Worm (Caenorhabditis elegans) whole organism, young adult: Measurements from ENCODE around the gene dac-1.

Experiments
- B0019.2 ChIP-seq: fragments of 200-800 bp; sonication (Bioruptor generic); conservative IDR thresholded peaks from 2 replicates; pipeline ENCODE4 v1.3.6; 2022; ENCODE audit warnings: missing genetic modification reagents, missing genetic modification characterization, missing compliant biosample characterization
- B0336.3 ChIP-seq: fragments of 200-800 bp; sonication (Bioruptor generic); IDR thresholded peaks from 2 replicates; pipeline ENCODE4 v1.3.6; 2022; ENCODE audit warnings: missing genetic modification characterization, missing compliant biosample characterization
- C06A6.2 ChIP-seq: fragments of 200-800 bp; sonication (Bioruptor generic); conservative IDR thresholded peaks from 2 replicates; pipeline ENCODE4 v1.3.6; 2022; ENCODE audit warnings: missing genetic modification characterization, missing compliant biosample characterization
- C17E4.6 ChIP-seq: fragments of 200-800 bp; sonication (Bioruptor generic); IDR thresholded peaks from 2 replicates; pipeline ENCODE4 v1.3.6; 2022; ENCODE audit warnings: missing genetic modification reagents, missing genetic modification characterization, missing compliant biosample characterization
- D2030.7 ChIP-seq: fragments of 200-800 bp; sonication (Bioruptor generic); IDR thresholded peaks from 2 replicates; pipeline ENCODE4 v1.3.6; 2022; ENCODE audit warnings: missing genetic modification reagents, missing genetic modification characterization, missing compliant biosample characterization
- F22D6.2 ChIP-seq: sonication (generic microtip); optimal IDR thresholded peaks from 2 replicates; lab custom pipeline; 2016; ENCODE audit warnings: mild to moderate bottlenecking, missing genetic modification characterization, missing compliant biosample characterization
- F23B12.7 ChIP-seq: sonication (generic microtip); optimal IDR thresholded peaks from 2 replicates; lab custom pipeline; 2017; ENCODE audit warnings: missing genetic modification characterization, mild to moderate bottlenecking, missing compliant biosample characterization, antibody characterized with exemption, moderate library complexity; ENCODE audit not compliant: insufficient read depth
- F33H1.4 ChIP-seq: fragments of 200-800 bp; sonication (Bioruptor generic); IDR thresholded peaks from 2 replicates; pipeline ENCODE4 v1.3.6; 2022; ENCODE audit warnings: missing genetic modification reagents, missing genetic modification characterization, missing compliant biosample characterization
- F37B4.10 ChIP-seq: fragments of 200-800 bp; sonication (Bioruptor generic); IDR thresholded peaks from 2 replicates; pipeline ENCODE4 v1.3.6; 2022; ENCODE audit warnings: missing genetic modification characterization, missing compliant biosample characterization
- F39B2.1 ChIP-seq: fragments of 200-800 bp; sonication (Bioruptor generic); IDR thresholded peaks from 2 replicates; pipeline ENCODE4 v1.3.6; 2022; ENCODE audit warnings: missing genetic modification reagents, missing genetic modification characterization, missing compliant biosample characterization
- F49E8.2 ChIP-seq: sonication (generic microtip); optimal IDR thresholded peaks from 3 replicates; lab custom pipeline; 2017; ENCODE audit warnings: missing genetic modification characterization, mild to moderate bottlenecking, missing compliant biosample characterization, antibody characterized with exemption, moderate library complexity; ENCODE audit not compliant: insufficient read depth
- F52B5.7 ChIP-seq: sonication (generic microtip); optimal IDR thresholded peaks from 2 replicates; lab custom pipeline; 2016; ENCODE audit warnings: mild to moderate bottlenecking, missing genetic modification characterization, missing compliant biosample characterization
- Y67H2A.10 ChIP-seq: fragments of 200-800 bp; sonication (Bioruptor generic); conservative IDR thresholded peaks from 2 replicates; pipeline ENCODE4 v1.3.6; 2022; ENCODE audit warnings: missing genetic modification reagents, missing genetic modification characterization, missing compliant biosample characterization
- Y79H2A.3 ChIP-seq: fragments of 200-800 bp; sonication (Bioruptor generic); conservative IDR thresholded peaks from 2 replicates; pipeline ENCODE4 v1.3.6; 2022; ENCODE audit warnings: missing genetic modification reagents, missing genetic modification characterization, missing compliant biosample characterization
- athp-1 ChIP-seq: sonication (generic microtip); optimal IDR thresholded peaks from 2 replicates; lab custom pipeline; 2017; ENCODE audit warnings: mild to moderate bottlenecking, missing genetic modification characterization, missing compliant biosample characterization
- attf-5 ChIP-seq: fragments of 200-800 bp; sonication (Bioruptor generic); optimal IDR thresholded peaks from 2 replicates; lab custom pipeline; 2018; ENCODE audit warnings: mild to moderate bottlenecking, missing genetic modification characterization, missing compliant biosample characterization
- cebp-1 ChIP-seq, 2 experiments: fragments of 200-800 bp in 1 of 2; sonication (Bioruptor generic) in 1 of 2; sonication (generic microtip) in 1 of 2; IDR thresholded peaks in 1 of 2; optimal IDR thresholded peaks in 1 of 2; 2 replicates each; pipeline versions ENCODE4 v1.3.6 to Lab custom; 2017 to 2022; ENCODE audit warnings: missing compliant biosample characterization in 2 of 2, missing genetic modification characterization in 2 of 2, mild to moderate bottlenecking in 1 of 2, missing genetic modification reagents in 1 of 2, moderate library complexity in 1 of 2
- ceh-27 ChIP-seq: fragments of 200-800 bp; sonication (Bioruptor generic); optimal IDR thresholded peaks from 2 replicates; lab custom pipeline; 2018; ENCODE audit warnings: mild to moderate bottlenecking, missing genetic modification characterization, moderate library complexity, missing compliant biosample characterization
- ceh-40 ChIP-seq: fragments of 200-800 bp; sonication (Bioruptor generic); IDR thresholded peaks from 2 replicates; pipeline ENCODE4 v1.3.6; 2022; ENCODE audit warnings: missing genetic modification characterization, missing compliant biosample characterization
- ceh-79 ChIP-seq: sonication (generic microtip); optimal IDR thresholded peaks from 2 replicates; lab custom pipeline; 2017; ENCODE audit warnings: mild to moderate bottlenecking, missing genetic modification characterization, missing compliant biosample characterization
- die-1 ChIP-seq: sonication (generic microtip); optimal IDR thresholded peaks from 2 replicates; lab custom pipeline; 2016; ENCODE audit warnings: missing genotype, mild to moderate bottlenecking, missing genetic modification characterization, missing compliant biosample characterization
- efl-1 ChIP-seq: fragments of 150-350 bp; optimal IDR thresholded peaks from 2 replicates; lab custom pipeline; 2014; ENCODE audit warnings: missing biosample characterization, missing genetic modification reagents, missing genetic modification characterization
- egl-18 ChIP-seq: fragments of 200-800 bp; sonication (Bioruptor generic); IDR thresholded peaks from 2 replicates; pipeline ENCODE4 v1.3.6; 2022; ENCODE audit warnings: missing genetic modification reagents, missing genetic modification characterization, missing compliant biosample characterization
- egrh-3 ChIP-seq: fragments of 200-800 bp; sonication (Bioruptor generic); IDR thresholded peaks from 2 replicates; pipeline ENCODE4 v1.3.6; 2022; ENCODE audit warnings: missing genetic modification reagents, missing genetic modification characterization, missing compliant biosample characterization
- gei-17 ChIP-seq: fragments of 200-800 bp; sonication (Bioruptor generic); optimal IDR thresholded peaks from 2 replicates; lab custom pipeline; 2018; ENCODE audit warnings: mild to moderate bottlenecking, missing genetic modification characterization, missing compliant biosample characterization
- him-1 ChIP-seq: sonication (generic microtip); optimal IDR thresholded peaks from 2 replicates; lab custom pipeline; 2016; ENCODE audit warnings: missing genotype, missing genetic modification reagents, missing genetic modification characterization, missing compliant biosample characterization
- hmg-1.2 ChIP-seq: fragments of 200-800 bp; sonication (Bioruptor generic); IDR thresholded peaks from 2 replicates; pipeline ENCODE4 v1.3.6; 2022; ENCODE audit warnings: missing genetic modification reagents, missing genetic modification characterization, missing compliant biosample characterization
- let-607 ChIP-seq, 2 experiments: fragments of 200-800 bp in 1 of 2; sonication (Bioruptor generic) in 1 of 2; sonication (generic microtip) in 1 of 2; optimal IDR thresholded peaks; 2 replicates each; lab custom pipeline; 2016 to 2018; ENCODE audit warnings: mild to moderate bottlenecking in 2 of 2, missing compliant biosample characterization in 2 of 2, missing genetic modification characterization in 2 of 2, moderate library complexity in 2 of 2, missing genotype in 1 of 2
- lin-35 ChIP-seq, 3 experiments: fragments of 150-350 bp in 2 of 3; sonication (generic microtip) in 1 of 3; optimal IDR thresholded peaks; 2 replicates each; lab custom pipeline; 2014 to 2018; ENCODE audit warnings: missing biosample characterization in 3 of 3, missing genetic modification characterization in 3 of 3, missing genetic modification reagents in 3 of 3
- lin-54 ChIP-seq: fragments of 200-800 bp; sonication (Bioruptor generic); optimal IDR thresholded peaks from 2 replicates; lab custom pipeline; 2018; ENCODE audit warnings: mild to moderate bottlenecking, missing genetic modification characterization, missing compliant biosample characterization
- madf-10 ChIP-seq: sonication (generic microtip); optimal IDR thresholded peaks from 2 replicates; lab custom pipeline; 2016; ENCODE audit warnings: mild to moderate bottlenecking, missing genetic modification characterization, missing compliant biosample characterization
- mcd-1 ChIP-seq: fragments of 200-800 bp; sonication (Bioruptor generic); IDR thresholded peaks from 2 replicates; pipeline ENCODE4 v1.3.6; 2022; ENCODE audit warnings: missing genetic modification reagents, missing genetic modification characterization, missing compliant biosample characterization
- nhr-80 ChIP-seq: sonication (generic microtip); optimal IDR thresholded peaks from 2 replicates; lab custom pipeline; 2016; ENCODE audit warnings: missing genetic modification characterization, missing compliant biosample characterization
- pbrm-1 ChIP-seq: fragments of 200-800 bp; sonication (Bioruptor generic); IDR thresholded peaks from 2 replicates; pipeline ENCODE4 v1.3.6; 2022; ENCODE audit warnings: missing genetic modification reagents, missing genetic modification characterization, missing compliant biosample characterization
- sdz-38 ChIP-seq: sonication (generic microtip); optimal IDR thresholded peaks from 2 replicates; lab custom pipeline; 2016; ENCODE audit warnings: missing genotype, missing genetic modification characterization, missing compliant biosample characterization
- snpc-1.1 ChIP-seq: sonication (generic microtip); optimal IDR thresholded peaks from 2 replicates; lab custom pipeline; 2017; ENCODE audit warnings: missing genetic modification characterization, mild to moderate bottlenecking, missing compliant biosample characterization, antibody characterized with exemption, moderate library complexity, missing genotype, missing genetic modification reagents; ENCODE audit not compliant: insufficient read depth
- snpc-3.4 ChIP-seq: sonication (generic microtip); optimal IDR thresholded peaks from 2 replicates; lab custom pipeline; 2017; ENCODE audit warnings: missing genetic modification characterization, mild to moderate bottlenecking, missing compliant biosample characterization, antibody characterized with exemption, moderate library complexity, missing genotype, missing genetic modification reagents
- tbp1 ChIP-seq: fragments of 200-800 bp; sonication (Bioruptor generic); optimal IDR thresholded peaks from 2 replicates; lab custom pipeline; 2018; ENCODE audit warnings: mild to moderate bottlenecking, missing genetic modification characterization, missing compliant biosample characterization
- tbx-9 ChIP-seq: sonication (generic microtip); optimal IDR thresholded peaks from 2 replicates; lab custom pipeline; 2016; ENCODE audit warnings: borderline replicate concordance, missing genetic modification characterization, inconsistent platforms, missing compliant biosample characterization
- tlf-1 ChIP-seq: fragments of 200-800 bp; sonication (Bioruptor generic); optimal IDR thresholded peaks from 2 replicates; lab custom pipeline; 2018; ENCODE audit warnings: mild to moderate bottlenecking, missing genetic modification characterization, missing compliant biosample characterization
- xnd-1 ChIP-seq: sonication (generic microtip); optimal IDR thresholded peaks from 2 replicates; lab custom pipeline; 2016; ENCODE audit warnings: missing genotype, missing genetic modification reagents, missing genetic modification characterization, missing compliant biosample characterization
- zfh-2 ChIP-seq: fragments of 200-800 bp; sonication (Bioruptor generic); conservative IDR thresholded peaks from 2 replicates; pipeline ENCODE4 v1.3.6; 2022; ENCODE audit warnings: missing genetic modification reagents, missing genetic modification characterization, missing compliant biosample characterization
- ztf-18 ChIP-seq: sonication (generic microtip); optimal IDR thresholded peaks from 2 replicates; lab custom pipeline; 2016; ENCODE audit warnings: missing genotype, mild to moderate bottlenecking, missing genetic modification characterization, missing compliant biosample characterization

The dac-1 gene

ce11 chrIII:793595-793994 is 22.4 kb upstream of the dac-1 start, which contains the start of gene snt-2 (continued):
- TF ChIP-seq cebp-1 (GFP tag; IDR thresholded peaks at IDR 0.05; lab: Robert Waterston, UW) = no peak
- TF ChIP-seq cebp-1 (tag; optimal IDR thresholded peaks at IDR 0.05; lab: Kevin White, UChicago) = peak; percentile 63
- no peak for TF ChIP-seq sdz-38 (tag; lab: Kevin White, UChicago)
- TF ChIP-seq F23B12.7 (tag; lab: Kevin White, UChicago) = peak; percentile 86
- TF ChIP-seq F33H1.4 (GFP tag; lab: Robert Waterston, UW) = peak; percentile 96
- peak; percentile 75 for TF ChIP-seq zfh-2
- TF ChIP-seq B0019.2 = no peak
- peak; percentile 73 for TF ChIP-seq pbrm-1
- TF ChIP-seq athp-1 (tag; lab: Kevin White, UChicago) = no peak
- peak; percentile 48 for TF ChIP-seq efl-1
- no peak for TF ChIP-seq C06A6.2 (GFP tag; lab: Robert Waterston, UW)
- peak; percentile 19 for TF ChIP-seq snpc-3.4 (tag; lab: Kevin White, UChicago)
- peak in 1 of 3 experiments; percentile 55 for TF ChIP-seq lin-35 (GFP tag; optimal IDR thresholded peaks at IDR 0.05; lab: Kevin White, UChicago)
- TF ChIP-seq tlf-1 (GFP tag; lab: Kevin White, UChicago) = peak; percentile 35
- peak; percentile 41 for TF ChIP-seq nhr-80 (tag; lab: Kevin White, UChicago)
- peak; percentile 52 for TF ChIP-seq F49E8.2 (tag; lab: Kevin White, UChicago)
- no peak for TF ChIP-seq F22D6.2 (tag; lab: Kevin White, UChicago)
- TF ChIP-seq ztf-18 (tag; lab: Kevin White, UChicago) = peak; percentile 36
- TF ChIP-seq F52B5.7 (tag; lab: Kevin White, UChicago) = no peak
- TF ChIP-seq hmg-1.2 (GFP tag; lab: Robert Waterston, UW) = peak; percentile 35
- TF ChIP-seq D2030.7 (GFP tag; lab: Robert Waterston, UW) = peak; percentile 53
- peak; percentile 76 for TF ChIP-seq attf-5 (GFP tag; lab: Kevin White, UChicago)
- no peak for TF ChIP-seq F39B2.1 (GFP tag; lab: Robert Waterston, UW)
- TF ChIP-seq let-607 (tag; optimal IDR thresholded peaks at IDR 0.05; lab: Kevin White, UChicago) = peak in 1 of 2 experiments; percentile 34
- peak; percentile 49 for TF ChIP-seq tbp1 (GFP tag; lab: Kevin White, UChicago)
- no peak for TF ChIP-seq gei-17

ce11 chrIII:794000-794399 is 21.9 kb upstream of the dac-1 start, which contains the start of gene rps-29:
Gene rps-29, plus strand, starts transcription at chrIII:794300.
- TF ChIP-seq ceh-40 = no peak
- TF ChIP-seq egl-18 (GFP tag; lab: Robert Waterston, UW) = no peak
- no peak for TF ChIP-seq snpc-1.1 (tag; lab: Kevin White, UChicago)
- TF ChIP-seq ceh-79 (tag; lab: Kevin White, UChicago) = no peak
- TF ChIP-seq F39B2.1 (GFP tag; lab: Robert Waterston, UW) = no peak
- TF ChIP-seq madf-10 (tag; lab: Kevin White, UChicago) = no peak
- TF ChIP-seq die-1 = no peak
- TF ChIP-seq egrh-3 (GFP tag; lab: Robert Waterston, UW) = no peak
- TF ChIP-seq nhr-80 (tag; lab: Kevin White, UChicago) = no peak

- TF ChIP-seq F23B12.7 (tag; lab: Kevin White, UChicago) (no peak), pbrm-1 (peak; percentile 30; the same call in 1 of the 2 replicates), snpc-1.1 (tag; lab: Kevin White, UChicago) (no peak), him-1 (tag; lab: Kevin White, UChicago) (no peak), hmg-1.2 (GFP tag; lab: Robert Waterston, UW) (peak; percentile 8; the same call in 1 of the 2 replicates), egl-18 (GFP tag; lab: Robert Waterston, UW) (no peak), lin-54 (GFP tag; lab: Kevin White, UChicago) (peak; percentile 52), B0336.3 (GFP tag; lab: Robert Waterston, UW) (peak; percentile 86), Y67H2A.10 (no peak), tbx-9 (tag; lab: Kevin White, UChicago) (no peak), C17E4.6 (GFP tag; lab: Robert Waterston, UW) (no peak), F37B4.10 (GFP tag; lab: Robert Waterston, UW) (no peak), C06A6.2 (GFP tag; lab: Robert Waterston, UW) (no peak), Y79H2A.3 (GFP tag; lab: Robert Waterston, UW) (no peak), xnd-1 (tag; lab: Kevin White, UChicago) (no peak), ceh-27 (GFP tag; lab: Kevin White, UChicago) (no peak), mcd-1 (GFP tag; lab: Robert Waterston, UW) (peak; percentile 33)
Observed at ce11 chrIII:794984-795596, 20.9 kb upstream of the dac-1 start, which contains the start of gene trpp-11. Gene trpp-11, plus strand, starts transcription at chrIII:795136.
